Worm (Caenorhabditis elegans) whole organism, early embryonic: Measurements from ENCODE around the gene rpt-4.

ENCODE experiments used
- B0310.2 ChIP-seq: sonication (generic microtip); optimal IDR thresholded peaks from 2 replicates; lab custom pipeline; 2016; ENCODE audit warnings: mild to moderate bottlenecking, missing genetic modification characterization, missing compliant biosample characterization
- ama-1 ChIP-seq: fragments of 150-350 bp; optimal IDR thresholded peaks from 2 replicates; lab custom pipeline; 2014
- ceh-36 ChIP-seq: sonication (generic microtip); optimal IDR thresholded peaks from 2 replicates; lab custom pipeline; 2016; ENCODE audit warnings: missing genetic modification characterization, inconsistent platforms, missing compliant biosample characterization
- hmbx-1 ChIP-seq: sonication (generic microtip); optimal IDR thresholded peaks from 2 replicates; lab custom pipeline; 2016; ENCODE audit warnings: mild to moderate bottlenecking, missing genetic modification characterization, missing compliant biosample characterization
- scrt-1 ChIP-seq: fragments of 200-800 bp; sonication (Bioruptor generic); IDR thresholded peaks from 2 replicates; pipeline ENCODE4 v1.3.6; 2022; ENCODE audit warnings: missing genetic modification characterization, missing compliant biosample characterization
- tbx-37 ChIP-seq: fragments of 200-800 bp; sonication (Bioruptor generic); conservative IDR thresholded peaks from 2 replicates; pipeline ENCODE4 v1.3.6; 2022; ENCODE audit warnings: missing genetic modification reagents, missing genetic modification characterization, missing compliant biosample characterization
- tra-4 ChIP-seq: sonication (generic microtip); optimal IDR thresholded peaks from 2 replicates; lab custom pipeline; 2017; ENCODE audit warnings: missing genetic modification characterization, missing compliant biosample characterization

DNA sequence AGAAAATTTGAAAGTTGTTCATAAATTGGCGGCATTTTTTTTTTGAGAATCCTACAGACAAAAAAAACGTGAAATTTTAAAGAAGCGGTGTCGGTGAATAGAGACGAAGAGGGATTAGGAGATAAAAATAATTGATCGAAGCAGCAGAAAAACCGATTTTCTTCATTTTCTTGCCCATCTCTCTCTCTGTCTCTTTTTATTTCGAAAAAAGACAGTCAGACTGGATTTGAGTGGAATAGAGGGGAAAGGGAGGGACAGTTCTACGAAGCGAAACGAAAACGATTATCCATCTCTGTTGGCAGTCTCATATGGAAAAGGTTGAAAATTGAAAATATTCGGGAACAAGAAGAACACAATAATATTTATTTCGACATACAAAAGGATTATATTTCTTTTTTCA, 16.4 kb downstream of the rpt-4 start:
- TF ChIP-seq tbx-37 (no peak), hmbx-1 (tag; lab: Kevin White, UChicago) (no peak), B0310.2 (tag; lab: Kevin White, UChicago) (no peak), scrt-1 (GFP tag; lab: Robert Waterston, UW) (no peak), ama-1 (no peak), tra-4 (tag; lab: Kevin White, UChicago) (no peak), ceh-36 (tag; lab: Kevin White, UChicago) (no peak)
